Worm (Caenorhabditis elegans) whole organism, L2 larva: ENCODE data around the gene C34D4.3.

Experiments used
- C34F6.9 ChIP-seq: fragments of 150-350 bp; optimal IDR thresholded peaks from 2 replicates; lab custom pipeline; 2014; ENCODE audit warnings: missing biosample characterization, missing genetic modification characterization
- R02D3.7 ChIP-seq: fragments of 150-350 bp; optimal IDR thresholded peaks from 2 replicates; lab custom pipeline; 2014; ENCODE audit warnings: missing biosample characterization, missing genetic modification characterization
- alr-1 ChIP-seq: fragments of 150-350 bp; optimal IDR thresholded peaks from 2 replicates; lab custom pipeline; 2014; ENCODE audit warnings: missing biosample characterization, missing genetic modification characterization
- aly-2 ChIP-seq: fragments of 150-350 bp; optimal IDR thresholded peaks from 2 replicates; lab custom pipeline; 2014; ENCODE audit warnings: missing biosample characterization, missing genetic modification characterization
- ceh-82 ChIP-seq: fragments of 150-350 bp; optimal IDR thresholded peaks from 2 replicates; lab custom pipeline; 2014; ENCODE audit warnings: missing biosample characterization, missing genetic modification characterization
- crh-2 ChIP-seq: sonication (generic microtip); optimal IDR thresholded peaks from 2 replicates; lab custom pipeline; 2017; ENCODE audit warnings: missing biosample characterization, missing genetic modification characterization
- egl-27 ChIP-seq: sonication (generic microtip); optimal IDR thresholded peaks from 3 replicates; lab custom pipeline; 2017; ENCODE audit warnings: missing biosample characterization, missing genetic modification reagents, missing genetic modification characterization
- elt-1 ChIP-seq: fragments of 150-350 bp; optimal IDR thresholded peaks from 2 replicates; lab custom pipeline; 2014; ENCODE audit warnings: missing biosample characterization, missing genetic modification characterization
- elt-3 ChIP-seq: sonication (generic microtip); optimal IDR thresholded peaks from 2 replicates; lab custom pipeline; 2017; ENCODE audit warnings: missing biosample characterization, missing genetic modification characterization
- lin-11 ChIP-seq: fragments of 150-350 bp; sonication (generic microtip); optimal IDR thresholded peaks from 2 replicates; lab custom pipeline; 2014; ENCODE audit warnings: missing biosample characterization, missing genetic modification characterization, inconsistent platforms, mixed read lengths
- lin-13 ChIP-seq: fragments of 150-350 bp; optimal IDR thresholded peaks from 2 replicates; lab custom pipeline; 2014; ENCODE audit warnings: missing biosample characterization, missing genetic modification reagents, missing genetic modification characterization
- lin-39 ChIP-seq: fragments of 150-350 bp; optimal IDR thresholded peaks from 2 replicates; lab custom pipeline; 2014; ENCODE audit warnings: missing biosample characterization, missing genetic modification reagents, missing genetic modification characterization
- nhr-11 ChIP-seq: fragments of 150-350 bp; optimal IDR thresholded peaks from 2 replicates; lab custom pipeline; 2014; ENCODE audit warnings: missing biosample characterization, missing genetic modification characterization
- nhr-23 ChIP-seq: fragments of 150-350 bp; optimal IDR thresholded peaks from 2 replicates; lab custom pipeline; 2014; ENCODE audit warnings: missing biosample characterization, missing genetic modification reagents, missing genetic modification characterization
- nhr-77 ChIP-seq: fragments of 150-350 bp; optimal IDR thresholded peaks from 2 replicates; lab custom pipeline; 2014; ENCODE audit warnings: missing biosample characterization, missing genetic modification characterization
- sem-4 ChIP-seq: fragments of 150-350 bp; optimal IDR thresholded peaks from 2 replicates; lab custom pipeline; 2014; ENCODE audit warnings: missing biosample characterization, missing genetic modification reagents, missing genetic modification characterization
- skn-1 ChIP-seq: sonication (generic microtip); optimal IDR thresholded peaks from 2 replicates; lab custom pipeline; 2017; ENCODE audit warnings: missing biosample characterization, missing genetic modification characterization
- unc-39 ChIP-seq: fragments of 150-350 bp; optimal IDR thresholded peaks from 2 replicates; lab custom pipeline; 2014; ENCODE audit warnings: missing biosample characterization, missing genetic modification characterization
- unc-62 ChIP-seq: fragments of 150-350 bp; optimal IDR thresholded peaks from 2 replicates; lab custom pipeline; 2014; ENCODE audit warnings: missing biosample characterization, missing genetic modification reagents, missing genetic modification characterization
- zag-1 ChIP-seq: fragments of 150-350 bp; optimal IDR thresholded peaks from 2 replicates; lab custom pipeline; 2014; ENCODE audit warnings: missing biosample characterization, missing genetic modification characterization
- ztf-11 ChIP-seq: sonication (generic microtip); optimal IDR thresholded peaks from 2 replicates; lab custom pipeline; 2017; ENCODE audit warnings: missing biosample characterization, missing genetic modification characterization
- ztf-4 ChIP-seq: fragments of 150-350 bp; optimal IDR thresholded peaks from 2 replicates; lab custom pipeline; 2014; ENCODE audit warnings: missing biosample characterization, missing genetic modification characterization

C34D4.3 gene

DNA sequence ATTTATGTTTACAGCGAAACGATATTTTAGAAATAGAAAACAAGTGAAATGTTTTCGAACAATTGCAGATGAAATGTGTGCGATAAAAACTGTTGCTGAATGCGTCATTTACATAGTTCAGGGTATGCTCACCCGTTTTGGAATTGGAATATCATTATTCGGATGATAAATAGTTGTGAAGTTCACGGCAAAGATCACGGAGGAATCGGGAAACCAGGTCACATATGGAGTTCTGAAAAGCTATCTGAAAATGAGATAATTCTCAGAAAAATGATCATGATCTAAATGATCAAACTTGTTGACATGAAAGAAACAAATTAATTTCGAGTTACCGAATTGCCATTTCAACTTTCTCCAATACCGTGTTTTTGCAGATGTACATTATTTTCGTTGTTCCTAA lies 42.3 kb downstream of the C34D4.3 start, which contains the start of gene best-16:
TSS of gene best-16 (minus strand) at position 101 of the 400 bp plus-strand sequence.
- no peak for TF ChIP-seq egl-27 (tag; lab: Kevin White, UChicago)
- TF ChIP-seq unc-62 (GFP tag; lab: Kevin White, UChicago), result no peak
- no peak for TF ChIP-seq R02D3.7 (tag; lab: Kevin White, UChicago)
- no peak for TF ChIP-seq nhr-23 (tag; lab: Kevin White, UChicago)
- no peak for TF ChIP-seq ztf-4 (tag; lab: Kevin White, UChicago)
- no peak for TF ChIP-seq zag-1 (tag; lab: Kevin White, UChicago)
- no peak for TF ChIP-seq elt-3 (tag; lab: Kevin White, UChicago)
- no peak for TF ChIP-seq ztf-11
- TF ChIP-seq skn-1, result no peak
- TF ChIP-seq sem-4 (tag; lab: Kevin White, UChicago), result no peak
- TF ChIP-seq elt-1 (tag; lab: Kevin White, UChicago), result no peak
- TF ChIP-seq lin-13 (GFP tag; lab: Kevin White, UChicago), result no peak
- TF ChIP-seq crh-2 (tag; lab: Kevin White, UChicago), result no peak
- no peak for TF ChIP-seq nhr-77 (tag; lab: Kevin White, UChicago)
- TF ChIP-seq lin-39 (tag; lab: Kevin White, UChicago), result no peak
- no peak for TF ChIP-seq ceh-82 (tag; lab: Kevin White, UChicago)
- no peak for TF ChIP-seq alr-1 (tag; lab: Kevin White, UChicago)
- no peak for TF ChIP-seq unc-39 (tag; lab: Kevin White, UChicago)

DNA sequence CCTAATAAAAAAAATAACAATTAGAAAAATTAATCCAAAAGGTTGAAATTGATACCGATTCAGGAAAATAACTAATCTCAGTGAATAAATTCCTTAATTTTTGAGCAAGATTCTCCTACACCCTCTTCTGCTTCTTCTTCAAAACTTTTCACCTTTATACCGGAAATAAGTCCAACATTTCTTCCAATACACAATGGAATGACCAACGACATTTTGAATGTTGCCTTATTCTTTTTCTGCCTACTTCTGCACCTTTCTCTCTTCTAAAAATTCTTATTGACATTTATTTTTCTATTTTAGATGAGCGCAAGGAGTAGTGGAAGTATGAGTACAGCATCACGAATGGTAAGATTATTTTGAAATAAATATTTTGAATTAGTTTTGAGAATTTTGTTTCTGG lies 43.4 kb downstream of the C34D4.3 start, which contains the start of gene unc-8:
TSS of gene unc-8 (plus strand) at position 301 of the 400 bp plus-strand sequence.
- no peak for TF ChIP-seq nhr-11 (tag; lab: Kevin White, UChicago)
- no peak for TF ChIP-seq lin-39 (tag; lab: Kevin White, UChicago)
- no peak for TF ChIP-seq elt-3 (tag; lab: Kevin White, UChicago)

DNA sequence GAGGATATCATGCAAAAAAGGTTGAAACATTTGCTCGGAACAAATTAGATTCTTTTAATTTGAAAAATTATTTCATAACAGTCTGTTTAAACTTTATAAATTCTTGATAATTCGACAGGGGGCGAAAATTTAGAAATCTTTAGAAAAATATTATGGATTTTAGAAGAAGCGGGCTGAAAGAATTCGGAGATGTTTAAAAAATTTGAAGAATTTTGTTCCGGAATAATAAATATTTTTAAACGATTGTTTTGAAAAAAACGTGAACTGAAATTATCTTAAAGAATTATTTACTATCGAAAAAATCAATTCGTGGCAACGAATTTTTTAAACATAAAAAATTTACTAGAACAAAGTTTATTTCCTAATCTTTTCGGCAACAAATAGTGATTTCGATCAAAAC lies 50.2 kb downstream of the C34D4.3 start, which contains the start of gene R13A1.3:
TSS of gene R13A1.3 (plus strand) at position 301 of the 400 bp plus-strand sequence.
- no peak for TF ChIP-seq aly-2 (tag; lab: Kevin White, UChicago)
- TF ChIP-seq lin-11 (tag; lab: Kevin White, UChicago), result no peak
- no peak for TF ChIP-seq C34F6.9
